Worm (Caenorhabditis elegans) whole organism, L4/young adult: ENCODE measurements around the gene idpp-12.

ENCODE experiments used
- W03F9.2 ChIP-seq: fragments of 150-350 bp; optimal IDR thresholded peaks from 2 replicates; lab custom pipeline; 2014; ENCODE audit warnings: missing biosample characterization, missing genetic modification characterization
- dao-5 ChIP-seq: sonication (generic microtip); optimal IDR thresholded peaks from 2 replicates; lab custom pipeline; 2016; ENCODE audit warnings: missing genotype, missing genetic modification characterization, moderate library complexity, missing compliant biosample characterization
- him-1 ChIP-seq: sonication (generic microtip); optimal IDR thresholded peaks from 2 replicates; lab custom pipeline; 2016; ENCODE audit warnings: missing genotype, missing genetic modification reagents, missing genetic modification characterization, missing compliant biosample characterization

ce11 chrIV:3310662-3311219 lies 7.0 kb downstream of the idpp-12 start:
- TF ChIP-seq W03F9.2 (tag; lab: Kevin White, UChicago) (no peak), dao-5 (no peak), him-1 (no peak)
